Worm (Caenorhabditis elegans): ENCODE results near the gene tag-314.

Gene tag-314

ce11 chrV:10474040-10474439, 45.5 kb upstream of the tag-314 start:
- TF ChIP-seq Y95B8A.8 (GFP tag; IDR thresholded peaks at IDR 0.05) (no peak), F39B2.1 (GFP tag; IDR thresholded peaks at IDR 0.05) (no peak), ceh-58 (GFP tag; IDR thresholded peaks at IDR 0.05) (no peak), nfya-2 (GFP tag; IDR thresholded peaks at IDR 0.05) (no peak), F52B5.7 (tag; optimal IDR thresholded peaks at IDR 0.05) (no peak), gei-17 (GFP tag; optimal IDR thresholded peaks at IDR 0.05) (no peak), F22D6.2 (tag; optimal IDR thresholded peaks at IDR 0.05) (no peak), bed-1 (GFP tag; IDR thresholded peaks at IDR 0.05) (no peak), Y67H2A.10 (GFP tag; conservative IDR thresholded peaks at IDR 0.05) (no peak), F23B12.7 (tag; optimal IDR thresholded peaks at IDR 0.05; ENCODE audit: insufficient read depth) (no peak), cebp-2 (GFP tag; IDR thresholded peaks at IDR 0.05) (no peak), C06A6.2 (GFP tag; conservative IDR thresholded peaks at IDR 0.05) (no peak)

- TF ChIP-seq K12H6.12 (tag; optimal IDR thresholded peaks at IDR 0.05) (no peak), F23B12.7 (tag; optimal IDR thresholded peaks at IDR 0.05; ENCODE audit: insufficient read depth) (no peak), ztf-26 (tag; optimal IDR thresholded peaks at IDR 0.05) (peak; percentile 21), ama-1 (optimal IDR thresholded peaks at IDR 0.05) (peak; percentile 58), ama-1 (GFP tag; optimal IDR thresholded peaks at IDR 0.05) (no peak)
Measured at ce11 chrV:10472901-10473774, 44.6 kb upstream of the tag-314 start.

- TF ChIP-seq B0261.1 (tag; optimal IDR thresholded peaks at IDR 0.05) = no peak
- TF ChIP-seq ceh-27 (GFP tag; optimal IDR thresholded peaks at IDR 0.05) = no peak
- TF ChIP-seq F55B11.4 (tag; optimal IDR thresholded peaks at IDR 0.05; ENCODE audit: borderline replicate concordance, insufficient read depth) = no peak
- TF ChIP-seq hmg-20 (GFP tag; IDR thresholded peaks at IDR 0.05) = no peak
- TF ChIP-seq ceh-91 (GFP tag; IDR thresholded peaks at IDR 0.05) = no peak
Measured at ce11 chrV:10471007-10471406, 42.5 kb upstream of the tag-314 start.

- TF ChIP-seq dpl-1 (GFP tag; optimal IDR thresholded peaks at IDR 0.05) (no peak), chd-7 (tag; optimal IDR thresholded peaks at IDR 0.05) (no peak), T26A5.8 (tag; optimal IDR thresholded peaks at IDR 0.05) (no peak), zim-3 (tag; optimal IDR thresholded peaks at IDR 0.05) (no peak), ceh-91 (GFP tag; IDR thresholded peaks at IDR 0.05) (no peak), lin-54 (GFP tag; optimal IDR thresholded peaks at IDR 0.05) (no peak)
Measured at ce11 chrV:10469845-10470244, 41.3 kb upstream of the tag-314 start.

ce11 chrV:10468709-10469108, 40.2 kb upstream of the tag-314 start:
- TF ChIP-seq nhr-120 (GFP tag; IDR thresholded peaks at IDR 0.05) (no peak), ama-1 (optimal IDR thresholded peaks at IDR 0.05) (peak; percentile 44), ama-1 (GFP tag; optimal IDR thresholded peaks at IDR 0.05) (no peak), lin-35 (GFP tag; optimal IDR thresholded peaks at IDR 0.05) (no peak), tbx-9 (tag; optimal IDR thresholded peaks at IDR 0.05; ENCODE audit: borderline replicate concordance) (no peak)

- TF ChIP-seq Y67H2A.10 (GFP tag; conservative IDR thresholded peaks at IDR 0.05) (no peak), somi-1 (GFP tag; optimal IDR thresholded peaks at IDR 0.05) (peak; percentile 22), hmg-1.2 (GFP tag; IDR thresholded peaks at IDR 0.05) (0 out of 2 replicates have a peak, but pooled peaks have one; percentile 12), atf-7 (tag; optimal IDR thresholded peaks at IDR 0.05) (peak; percentile 39), dox-1 (GFP tag; IDR thresholded peaks at IDR 0.05) (peak; percentile 70), F39B2.1 (GFP tag; IDR thresholded peaks at IDR 0.05) (no peak), egrh-3 (GFP tag; IDR thresholded peaks at IDR 0.05) (no peak), chd-7 (tag; optimal IDR thresholded peaks at IDR 0.05) (peak; percentile 60), ets-4 (GFP tag; optimal IDR thresholded peaks at IDR 0.05) (peak; percentile 9), Y53G8AR.9 (GFP tag; conservative IDR thresholded peaks at IDR 0.05) (no peak), cebp-1 (GFP tag; IDR thresholded peaks at IDR 0.05) (no peak), cebp-1 (tag; optimal IDR thresholded peaks at IDR 0.05) (peak; percentile 27), nhr-80 (tag; optimal IDR thresholded peaks at IDR 0.05) (peak; percentile 86), tlf-1 (GFP tag; optimal IDR thresholded peaks at IDR 0.05) (no peak), tbp1 (GFP tag; optimal IDR thresholded peaks at IDR 0.05) (peak; percentile 32), lin-35 (GFP tag; optimal IDR thresholded peaks at IDR 0.05) (no peak)
Measured at ce11 chrV:10468190-10468589, 39.7 kb upstream of the tag-314 start, which contains the start of gene egl-9. Gene egl-9, plus strand, starts transcription at chrV:10468517.

All from whole organism, young adult.